Fruit fly (Drosophila melanogaster) whole organism: Measurements from ENCODE around the gene amx.

ENCODE experiments used
- CG8478 ChIP-seq: fragments of >200 bp; optimal IDR thresholded peaks from 2 replicates; lab custom pipeline; 2018; ENCODE audit warnings: inconsistent platforms
- Dll ChIP-seq: fragments of >200 bp; optimal IDR thresholded peaks from 2 replicates; lab custom pipeline; 2017
- EcR ChIP-seq, 2 experiments: fragments of >200 bp; optimal IDR thresholded peaks; 2 replicates each; lab custom pipeline; 2017; ENCODE audit warnings: missing biosample characterization in 2 of 2, missing genetic modification characterization in 2 of 2, missing genetic modification reagents in 2 of 2
- pan ChIP-seq: fragments of >200 bp; optimal IDR thresholded peaks from 2 replicates; lab custom pipeline; 2017
- psq ChIP-seq: fragments of >200 bp; optimal IDR thresholded peaks from 2 replicates; lab custom pipeline; 2017
- usp ChIP-seq: fragments of >200 bp; optimal IDR thresholded peaks from 2 replicates; lab custom pipeline; 2017; ENCODE audit warnings: missing biosample characterization, missing genetic modification characterization, mixed read lengths

dm6 chrX:9255021-9255420, 7.9 kb upstream of the amx start:
- no peak for TF ChIP-seq Dll (lab: Kevin White, UChicago)
- no peak for TF ChIP-seq pan
- TF ChIP-seq usp = no peak
- TF ChIP-seq CG8478 (lab: Kevin White, UChicago) = no peak
- no peak for TF ChIP-seq psq (lab: Kevin White, UChicago)
- no peak for TF ChIP-seq EcR (GFP tag; optimal IDR thresholded peaks at IDR 0.05; lab: Kevin White, UChicago)
